Worm (Caenorhabditis elegans) whole organism, dauer: ENCODE measurements around the gene C06A1.3.

Experiments
- unc-62 ChIP-seq: sonication (generic microtip); optimal IDR thresholded peaks from 2 replicates; lab custom pipeline; 2017; ENCODE audit warnings: missing biosample characterization, missing genetic modification reagents, missing genetic modification characterization

The C06A1.3 gene

DNA sequence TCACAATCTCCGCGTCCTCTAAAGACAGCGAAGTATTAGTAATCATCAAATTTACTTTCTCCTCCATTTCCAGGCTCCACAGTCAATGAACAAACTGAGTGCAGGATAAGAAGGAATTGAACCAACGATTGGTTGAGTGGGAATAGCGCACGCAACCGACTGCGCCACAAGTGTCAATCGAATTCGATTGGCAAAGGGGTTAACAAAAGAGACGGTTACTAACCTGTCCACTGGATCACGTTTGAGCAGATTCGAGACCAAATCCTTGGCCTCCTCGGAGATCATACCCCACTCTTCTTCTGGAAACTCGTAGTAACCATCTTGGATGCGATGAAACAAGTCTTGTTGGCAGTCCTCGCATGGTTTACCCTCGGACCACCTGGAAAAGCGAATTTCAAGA lies 26.9 kb upstream of the C06A1.3 start:
- TF ChIP-seq unc-62 (GFP tag; lab: Kevin White, UChicago) = no peak

DNA sequence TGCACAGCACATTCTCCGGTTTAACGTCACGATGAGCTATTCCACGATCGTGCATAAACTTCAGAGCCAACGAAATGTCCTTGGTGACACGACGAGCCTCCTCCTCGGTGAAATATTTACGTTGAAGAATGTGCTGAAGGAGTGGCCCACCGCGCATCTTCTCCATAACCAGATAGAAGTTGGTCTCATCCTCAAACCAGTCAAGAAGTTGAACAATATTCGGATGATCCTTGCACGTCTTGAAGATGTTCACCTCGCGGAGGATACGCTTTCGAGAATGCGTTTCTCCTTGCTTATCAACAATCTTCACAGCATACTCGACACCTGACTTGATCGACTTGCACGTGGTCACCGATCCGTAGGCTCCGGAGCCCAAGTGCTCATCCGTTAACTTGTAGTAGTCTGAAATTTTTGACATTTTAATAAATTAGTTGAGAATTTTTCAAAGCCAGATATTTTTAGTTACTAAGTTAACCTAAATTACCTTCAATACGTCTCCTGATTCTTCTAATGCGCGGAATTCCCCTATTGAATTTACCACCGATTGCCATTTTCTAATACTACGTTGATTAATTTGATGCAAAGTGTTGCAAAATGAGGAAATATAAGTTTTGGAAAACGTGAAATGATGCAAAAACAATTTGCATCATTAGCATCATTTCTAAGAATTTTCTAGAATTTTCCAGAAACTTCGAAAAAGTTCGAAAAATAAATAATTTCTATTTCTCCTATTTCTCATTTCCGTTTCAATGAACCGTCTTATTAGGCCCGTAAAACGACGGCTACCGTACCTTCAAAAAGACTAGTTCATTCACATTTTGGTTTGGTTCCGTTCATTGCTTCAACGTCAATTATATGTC lies 25.9 kb upstream of the C06A1.3 start:
- no peak for TF ChIP-seq unc-62 (GFP tag; lab: Kevin White, UChicago)

DNA sequence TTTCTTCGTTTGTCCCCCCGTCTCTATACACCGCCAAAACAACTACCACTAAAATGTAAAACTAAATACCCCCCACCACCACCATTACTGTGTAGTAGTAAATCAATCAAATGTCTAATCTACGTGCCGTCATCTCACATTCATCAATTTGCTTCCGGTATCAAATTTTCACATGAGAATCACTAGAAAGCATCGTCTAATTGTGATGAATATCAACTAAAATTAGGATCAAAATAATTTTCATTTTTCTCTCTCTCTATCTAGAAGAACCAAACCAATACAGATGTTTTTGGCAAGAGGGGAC lies 25.3 kb upstream of the C06A1.3 start:
- no peak for TF ChIP-seq unc-62 (GFP tag; lab: Kevin White, UChicago)

DNA sequence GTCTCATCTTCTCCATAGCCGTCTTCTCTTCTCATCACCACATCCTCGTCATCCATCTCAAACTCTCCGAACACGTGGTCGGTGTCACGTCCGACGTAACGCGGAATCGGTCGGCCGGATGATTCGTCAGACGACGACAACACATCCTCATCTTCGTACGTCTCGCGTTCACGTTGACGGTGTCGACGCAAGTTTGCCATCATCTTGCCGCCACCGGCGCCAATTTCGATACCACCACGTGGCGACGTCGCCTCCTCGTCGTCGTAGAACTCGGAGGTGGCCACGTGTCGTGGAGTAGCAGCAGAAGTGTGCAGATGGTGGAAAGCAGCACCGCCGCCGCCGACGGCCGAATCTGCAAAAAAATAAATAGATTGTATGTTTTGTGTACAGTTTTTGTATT lies 24.8 kb upstream of the C06A1.3 start:
- no peak for TF ChIP-seq unc-62 (GFP tag; lab: Kevin White, UChicago)

DNA sequence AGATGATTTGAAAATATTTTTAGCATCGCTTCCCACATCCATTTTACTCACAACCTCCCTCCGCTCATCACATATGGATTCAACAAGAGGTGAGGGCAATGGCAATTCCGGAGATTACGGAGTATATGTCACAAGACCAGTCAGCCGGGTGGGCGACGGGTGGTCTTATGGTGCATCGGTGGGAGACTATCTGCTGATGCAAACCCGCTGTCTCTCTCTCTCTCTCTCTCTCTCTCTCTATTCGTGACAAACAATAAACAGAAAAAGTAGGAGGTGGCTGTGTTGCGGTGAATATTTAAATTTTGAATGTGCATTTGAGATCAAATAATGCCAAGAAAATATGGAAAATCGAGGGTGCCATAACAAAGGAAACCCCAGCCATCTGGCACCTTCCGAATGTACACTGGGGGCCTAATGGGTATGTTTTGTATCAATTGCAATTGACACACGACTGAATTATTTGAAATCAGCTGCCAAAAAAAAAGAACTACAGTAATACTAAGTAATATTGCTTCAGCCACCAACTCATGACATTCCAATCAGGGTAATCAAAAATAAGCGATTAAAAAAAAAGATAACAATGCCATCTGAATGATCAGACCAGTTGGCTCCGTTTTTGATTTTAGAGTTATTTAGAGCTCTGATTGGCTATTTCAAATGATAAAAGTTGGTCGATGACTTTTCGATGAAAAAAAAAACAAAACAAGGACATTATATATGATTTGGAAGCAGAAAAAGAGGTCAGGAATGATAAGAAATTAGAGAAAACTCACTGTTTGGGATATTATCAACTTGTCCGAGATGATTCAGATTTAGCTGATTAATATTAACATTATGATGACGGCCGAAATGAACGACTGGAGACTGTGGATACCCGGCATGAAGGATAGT lies 24.0 kb upstream of the C06A1.3 start:
- TF ChIP-seq unc-62 (GFP tag; lab: Kevin White, UChicago) = no peak

DNA sequence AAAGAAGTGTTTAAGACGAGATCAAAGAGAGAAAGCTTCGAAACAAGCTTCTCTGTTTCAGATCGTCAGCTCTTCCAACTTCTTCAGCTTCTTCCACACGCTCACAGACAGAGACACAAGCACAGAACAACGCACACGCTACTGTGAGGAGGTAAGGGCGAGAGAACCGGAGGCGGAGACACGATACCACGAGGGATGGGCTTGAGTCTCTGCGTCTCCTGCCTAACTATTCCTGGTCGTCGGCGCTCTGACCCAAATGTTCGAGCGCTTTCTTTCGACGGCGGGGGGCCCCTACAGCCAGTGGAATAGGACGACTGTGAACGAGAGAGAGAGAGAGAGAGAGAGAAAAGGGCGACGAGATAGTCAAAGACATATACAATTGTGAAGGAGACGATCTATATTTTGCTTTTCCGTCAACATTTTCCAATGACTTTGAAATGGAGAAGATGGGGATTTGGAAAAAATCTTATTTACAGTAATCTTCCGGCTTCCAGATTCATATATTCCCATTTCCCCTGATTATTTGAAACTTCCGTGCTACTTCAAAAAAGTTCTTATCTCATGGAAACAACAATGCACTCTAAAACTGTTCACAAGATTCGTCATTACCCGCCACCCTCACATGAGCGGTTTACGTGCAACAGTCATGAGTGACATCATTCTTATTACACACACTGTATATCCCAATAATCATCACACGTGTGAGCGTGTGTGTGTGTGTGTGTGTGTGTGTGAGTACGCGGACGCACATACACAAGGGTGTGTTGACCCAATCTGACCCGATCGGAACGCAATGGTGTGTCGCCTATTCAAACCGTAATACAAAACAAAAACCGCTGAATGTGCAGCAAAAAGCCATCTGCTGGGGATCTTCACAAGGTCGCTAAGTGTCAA lies 23.0 kb upstream of the C06A1.3 start:
- no peak for TF ChIP-seq unc-62 (GFP tag; lab: Kevin White, UChicago)

DNA sequence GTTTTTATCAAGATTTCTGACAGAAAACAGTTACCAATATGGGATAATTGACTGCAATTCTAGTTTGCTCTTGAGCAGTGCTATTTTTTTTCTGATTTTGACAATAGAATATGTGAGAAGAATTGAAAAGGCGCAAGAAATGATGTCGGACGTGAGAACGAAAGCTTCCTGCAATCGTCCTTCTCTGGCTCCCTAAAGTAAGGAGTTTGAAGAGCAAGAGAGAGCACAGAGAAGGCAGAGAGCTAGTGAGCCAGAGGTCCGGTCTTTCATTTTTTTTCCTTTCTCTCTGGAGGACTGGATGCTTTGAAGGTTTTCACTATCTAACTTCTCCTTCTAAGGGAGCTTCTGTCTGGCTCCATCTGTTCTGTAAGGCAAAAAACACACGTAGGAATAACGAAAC lies 21.9 kb upstream of the C06A1.3 start:
- TF ChIP-seq unc-62 (GFP tag; lab: Kevin White, UChicago) = no peak

DNA sequence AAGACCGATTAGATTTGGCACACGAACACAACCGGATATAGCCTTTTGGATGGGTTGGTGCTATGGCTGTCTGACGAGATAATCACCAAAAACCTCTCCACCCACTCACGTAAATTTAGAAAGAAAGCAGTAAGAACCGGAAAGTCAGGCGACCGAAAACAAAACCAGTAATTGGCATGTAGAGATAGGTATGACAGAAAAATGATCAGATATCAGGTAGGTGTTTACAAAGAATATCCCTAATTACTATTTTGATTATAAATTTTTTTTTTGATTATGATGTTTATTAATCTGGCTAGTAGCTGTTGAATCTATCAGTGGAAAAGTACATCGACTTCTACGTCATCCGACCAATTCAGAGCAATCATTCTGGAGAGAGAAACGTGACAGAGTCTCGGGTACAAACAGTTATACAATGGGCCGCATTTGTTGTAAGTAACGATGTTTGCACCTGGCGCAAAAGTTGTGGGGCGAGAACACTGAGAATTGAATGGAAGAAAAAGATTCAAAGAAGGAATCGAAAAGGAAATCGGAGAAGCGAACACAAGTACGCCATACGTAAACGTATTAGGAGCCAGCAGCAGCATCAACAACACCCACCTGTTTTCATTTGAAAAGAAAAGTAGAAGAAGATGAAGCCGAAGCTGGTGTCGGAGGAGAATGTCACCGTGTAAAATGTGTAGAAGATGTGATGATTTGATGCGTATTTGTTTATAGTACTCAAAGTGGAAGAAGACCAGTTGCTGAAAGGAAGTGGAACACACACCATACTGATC lies 21.0 kb upstream of the C06A1.3 start:
- TF ChIP-seq unc-62 (GFP tag; lab: Kevin White, UChicago) = no peak

DNA sequence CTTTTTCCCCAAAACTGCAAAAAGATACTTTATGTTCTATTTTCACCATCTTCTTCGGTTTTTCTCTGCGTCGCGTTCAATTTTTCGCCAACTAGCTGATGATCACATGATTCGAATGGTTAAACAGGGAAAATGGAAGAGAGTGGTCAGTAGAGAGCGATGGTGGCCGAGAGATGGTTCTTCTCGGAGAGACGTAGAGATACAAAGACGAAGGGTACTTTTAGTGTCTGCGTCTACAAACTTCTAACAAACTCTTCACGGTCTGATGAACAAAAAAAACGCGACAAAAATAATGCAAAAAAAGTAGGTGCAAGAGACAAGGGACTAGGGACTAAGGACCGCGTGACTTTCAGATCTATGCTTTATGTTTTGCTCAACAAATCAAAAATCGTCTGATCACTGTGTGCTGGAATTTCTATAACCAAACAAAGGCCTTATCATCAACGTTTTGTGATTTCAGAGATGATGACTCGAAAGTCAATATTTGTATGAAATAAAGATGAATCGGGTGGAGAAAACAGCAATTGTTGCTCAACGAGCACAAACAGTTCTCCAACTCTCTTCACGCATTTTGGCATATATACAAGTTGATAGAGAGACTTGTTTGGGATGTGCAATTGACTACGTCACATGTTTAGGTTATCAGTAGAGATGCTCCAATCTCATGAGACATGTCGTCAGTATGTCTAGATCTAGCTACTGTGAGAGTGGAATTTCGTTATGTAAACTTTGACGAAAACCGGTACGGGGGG lies 19.9 kb upstream of the C06A1.3 start:
- TF ChIP-seq unc-62 (GFP tag; lab: Kevin White, UChicago) = peak; percentile 36

DNA sequence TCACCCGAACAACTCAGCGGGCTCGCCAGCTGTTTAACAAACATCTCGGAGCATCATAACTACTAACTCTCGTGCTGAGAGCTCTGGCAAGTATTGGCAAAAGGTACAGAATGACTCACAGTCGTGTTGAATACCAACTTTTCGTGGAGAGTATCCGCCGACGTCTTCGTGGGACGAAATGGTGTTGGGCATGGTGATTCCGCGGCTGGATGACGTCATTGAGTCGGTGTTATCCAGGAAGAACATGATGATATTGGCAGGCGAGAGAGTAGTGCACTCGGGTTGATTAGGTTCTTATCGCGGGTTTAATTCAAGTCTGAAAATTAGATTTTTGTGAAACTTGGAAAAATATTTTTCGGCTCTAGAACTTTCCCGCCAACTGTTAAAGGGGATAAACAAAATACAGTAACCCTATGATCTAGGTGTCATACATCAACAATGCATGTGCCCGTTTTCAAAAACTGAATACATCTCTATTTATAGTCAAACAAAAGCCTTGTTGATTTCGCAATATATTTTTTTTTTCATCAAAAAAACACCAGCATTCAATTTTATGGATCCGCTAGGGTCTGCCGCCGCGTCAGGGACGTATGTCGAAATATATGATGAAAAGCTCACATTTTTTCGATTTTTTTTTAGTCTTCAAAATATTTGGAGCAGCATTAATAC lies 18.6 kb upstream of the C06A1.3 start:
- no peak for TF ChIP-seq unc-62 (GFP tag; lab: Kevin White, UChicago)

DNA sequence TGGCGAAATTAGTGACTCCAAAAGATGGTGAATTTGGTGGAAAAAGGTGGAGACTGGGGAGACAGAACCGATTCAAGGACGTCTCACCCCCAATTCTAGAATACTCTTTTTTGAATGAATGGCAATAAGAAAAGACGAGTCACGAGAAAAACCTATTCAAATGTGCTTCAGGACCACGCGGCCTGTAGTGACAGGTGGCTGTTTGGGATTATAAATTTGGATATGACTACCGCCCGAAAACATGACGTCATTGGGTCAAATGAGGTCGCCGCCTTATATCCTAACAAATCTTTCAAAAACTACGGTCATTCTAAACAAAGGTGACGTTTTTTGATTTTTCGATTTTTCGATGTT lies 18.0 kb upstream of the C06A1.3 start:
- TF ChIP-seq unc-62 (GFP tag; lab: Kevin White, UChicago) = no peak

DNA sequence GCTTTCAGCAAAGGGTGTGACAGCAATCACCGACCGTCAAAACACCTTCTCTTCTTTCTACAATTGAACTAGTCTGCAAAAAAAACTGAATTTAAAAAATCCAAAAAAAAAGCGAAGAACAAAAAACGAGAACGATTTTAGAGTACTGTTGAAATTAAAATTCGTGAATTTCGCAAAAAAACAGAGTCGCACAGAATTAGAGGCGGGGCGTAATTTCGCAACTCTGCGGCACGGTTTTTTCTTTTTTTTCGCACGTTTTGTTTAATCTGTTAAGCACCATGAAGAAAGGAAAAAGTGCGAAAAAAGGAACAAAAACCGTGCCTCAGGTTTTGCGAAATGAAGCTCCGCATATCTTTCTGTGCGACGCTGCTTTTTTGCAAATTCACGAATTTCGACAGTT lies 17.1 kb upstream of the C06A1.3 start, which contains the start of gene mnk-1:
Gene mnk-1 (minus strand): TSS at position 73 of the 400 bp plus-strand sequence.
- no peak for TF ChIP-seq unc-62 (GFP tag; lab: Kevin White, UChicago)

DNA sequence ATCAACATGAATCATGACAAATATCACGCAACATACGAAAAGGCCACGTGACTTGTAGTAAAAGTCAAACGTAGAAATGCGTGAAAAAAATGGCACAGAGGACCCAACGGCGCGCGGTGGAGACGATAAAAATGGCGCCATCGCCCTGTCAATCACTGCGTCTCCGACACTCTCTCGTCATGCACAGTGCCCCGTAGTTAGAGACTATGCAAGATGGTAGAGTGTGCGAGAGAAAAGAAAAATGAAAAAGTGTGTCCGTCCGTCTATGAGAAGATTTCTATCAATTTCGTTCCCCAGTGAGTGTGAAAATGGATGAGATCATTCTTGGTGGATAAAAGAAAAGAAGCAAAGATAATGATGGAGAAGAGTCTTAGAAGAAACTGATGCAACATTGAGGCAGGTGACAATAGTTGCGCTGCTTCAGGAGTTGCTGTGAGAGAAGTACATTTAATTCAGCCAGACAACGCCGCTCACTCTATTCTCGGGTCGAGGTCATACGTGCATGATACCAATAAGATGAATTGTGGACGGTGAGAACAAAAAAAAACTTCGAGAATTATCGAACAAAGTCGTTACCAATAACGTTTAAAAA lies 16.5 kb upstream of the C06A1.3 start:
- TF ChIP-seq unc-62 (GFP tag; lab: Kevin White, UChicago) = no peak
